Fruit fly (Drosophila melanogaster) whole organism, wandering third instar larva: ENCODE data around the gene CG43400.

Experiments used
- Abd-B ChIP-seq: fragments of >200 bp; optimal IDR thresholded peaks from 2 replicates; lab custom pipeline; 2017; ENCODE audit warnings: missing biosample characterization, missing genetic modification characterization
- CG32264 ChIP-seq: fragments of 200-800 bp; sonication (Bioruptor generic); optimal IDR thresholded peaks from 2 replicates; lab custom pipeline; 2016; ENCODE audit warnings: missing biosample characterization, missing genetic modification characterization
- CG9705 ChIP-seq: fragments of 200-800 bp; sonication (Bioruptor generic); optimal IDR thresholded peaks from 2 replicates; lab custom pipeline; 2018; ENCODE audit warnings: missing biosample characterization, mild to moderate bottlenecking, missing genetic modification characterization
- CrebA ChIP-seq: fragments of 200-800 bp; sonication (Bioruptor generic); optimal IDR thresholded peaks from 2 replicates; lab custom pipeline; 2016; ENCODE audit warnings: missing biosample characterization, mild to moderate bottlenecking, missing genetic modification characterization, borderline replicate concordance
- Dfd ChIP-seq: fragments of >200 bp; optimal IDR thresholded peaks from 2 replicates; lab custom pipeline; 2017; ENCODE audit warnings: missing biosample characterization, missing genetic modification characterization
- Dif ChIP-seq: fragments of 200-275, 200-300 bp; sonication (Bioruptor generic); optimal IDR thresholded peaks from 2 replicates; lab custom pipeline; 2018; ENCODE audit warnings: missing biosample characterization, missing genetic modification characterization; ENCODE audit not compliant: partially characterized antibody
- GATAd ChIP-seq: sonication (Bioruptor generic); optimal IDR thresholded peaks from 2 replicates; lab custom pipeline; 2016; ENCODE audit warnings: missing biosample characterization, missing genetic modification characterization
- HLH106 ChIP-seq: fragments of 200-800 bp; optimal IDR thresholded peaks from 3 replicates; lab custom pipeline; 2019; ENCODE audit warnings: missing biosample characterization, mild to moderate bottlenecking, missing genetic modification characterization, moderate library complexity
- Hnf4 ChIP-seq: fragments of 200-800 bp; sonication (Bioruptor generic); optimal IDR thresholded peaks from 2 replicates; lab custom pipeline; 2016; ENCODE audit warnings: missing biosample characterization, mild to moderate bottlenecking, missing genetic modification characterization
- Hr78 ChIP-seq: fragments of >200 bp; optimal IDR thresholded peaks from 2 replicates; lab custom pipeline; 2017; ENCODE audit warnings: missing biosample characterization, missing genetic modification characterization
- Hr83 ChIP-seq: fragments of 200-300 bp; sonication (Bioruptor generic); optimal IDR thresholded peaks from 2 replicates; lab custom pipeline; 2016; ENCODE audit warnings: missing biosample characterization, mild to moderate bottlenecking, missing genetic modification characterization, moderate library complexity; ENCODE audit not compliant: poor library complexity, severe bottlenecking
- Jra ChIP-seq: sonication (Bioruptor generic); optimal IDR thresholded peaks from 2 replicates; lab custom pipeline; 2016; ENCODE audit warnings: missing biosample characterization, missing genetic modification characterization
- Mio ChIP-seq: sonication (Bioruptor generic); optimal IDR thresholded peaks from 2 replicates; lab custom pipeline; 2016; ENCODE audit warnings: missing biosample characterization, missing genetic modification characterization
- Myc ChIP-seq: fragments of >200 bp; optimal IDR thresholded peaks from 2 replicates; lab custom pipeline; 2017
- N ChIP-seq: fragments of >200 bp; optimal IDR thresholded peaks from 2 replicates; lab custom pipeline; 2018; ENCODE audit warnings: missing biosample characterization, missing external identifiers, missing genetic modification characterization
- OdsH ChIP-seq: fragments of 200-800 bp; sonication (Bioruptor generic); optimal IDR thresholded peaks from 2 replicates; lab custom pipeline; 2016; ENCODE audit warnings: missing biosample characterization, mild to moderate bottlenecking, missing genetic modification characterization
- Rel ChIP-seq, 2 experiments: fragments of 200-800 bp; sonication (Bioruptor generic) in 1 of 2; optimal IDR thresholded peaks; 2 replicates in 1 of 2; 3 replicates in 1 of 2; lab custom pipeline; 2016 to 2019; ENCODE audit warnings: mild to moderate bottlenecking in 2 of 2, missing biosample characterization in 2 of 2, missing genetic modification characterization in 2 of 2, moderate library complexity in 1 of 2
- Sp1 ChIP-seq: fragments of 200-800 bp; sonication (Bioruptor generic); optimal IDR thresholded peaks from 3 replicates; lab custom pipeline; 2019; ENCODE audit warnings: missing biosample characterization, mild to moderate bottlenecking, missing genetic modification characterization, moderate library complexity
- Vsx2 ChIP-seq: fragments of 200-300, 225-300 bp; sonication (Bioruptor generic); optimal IDR thresholded peaks from 2 replicates; lab custom pipeline; 2018; ENCODE audit warnings: missing biosample characterization, missing genetic modification characterization; ENCODE audit not compliant: partially characterized antibody
- br ChIP-seq: fragments of 200-800 bp; sonication (Bioruptor generic); optimal IDR thresholded peaks from 2 replicates; lab custom pipeline; 2016; ENCODE audit warnings: missing biosample characterization, missing genetic modification characterization
- brk ChIP-seq: fragments of 200-800 bp; sonication (Bioruptor generic); optimal IDR thresholded peaks from 2 replicates; lab custom pipeline; 2016; ENCODE audit warnings: missing biosample characterization, mild to moderate bottlenecking, missing genetic modification characterization
- dl ChIP-seq, 2 experiments: fragments of 175-275, 200-275 bp in 1 of 2; fragments of 200-275 bp in 1 of 2; sonication (Bioruptor generic); optimal IDR thresholded peaks; lab custom pipeline; 2018; ENCODE audit warnings: mild to moderate bottlenecking in 2 of 2, missing biosample characterization in 2 of 2, missing genetic modification characterization in 2 of 2, moderate library complexity in 2 of 2; ENCODE audit not compliant: partially characterized antibody in 2 of 2, insufficient read depth in 1 of 2
- dmrt93B ChIP-seq: fragments of 200-800 bp; sonication (Bioruptor generic); optimal IDR thresholded peaks from 2 replicates; lab custom pipeline; 2018; ENCODE audit warnings: missing biosample characterization, mild to moderate bottlenecking, missing genetic modification characterization
- dsf ChIP-seq: sonication (Bioruptor generic); optimal IDR thresholded peaks from 2 replicates; lab custom pipeline; 2016; ENCODE audit warnings: missing biosample characterization, missing genetic modification characterization, borderline replicate concordance
- ey ChIP-seq: fragments of 200-800 bp; sonication (Bioruptor generic); optimal IDR thresholded peaks from 2 replicates; lab custom pipeline; 2016; ENCODE audit warnings: missing biosample characterization, missing genetic modification characterization
- foxo ChIP-seq, 2 experiments: fragments of 200-800 bp; sonication (Bioruptor generic); optimal IDR thresholded peaks; 2 replicates in 1 of 2; 3 replicates in 1 of 2; lab custom pipeline; 2016 to 2017; ENCODE audit warnings: missing biosample characterization in 2 of 2, missing genetic modification characterization in 2 of 2
- fru ChIP-seq: fragments of 200-800 bp; sonication (Bioruptor generic); optimal IDR thresholded peaks from 3 replicates; lab custom pipeline; 2016; ENCODE audit warnings: missing biosample characterization, mild to moderate bottlenecking, missing genetic modification characterization
- h ChIP-seq: fragments of 200-800 bp; sonication (Bioruptor generic); optimal IDR thresholded peaks from 3 replicates; lab custom pipeline; 2016; ENCODE audit warnings: missing biosample characterization, mild to moderate bottlenecking, missing genetic modification characterization
- jim ChIP-seq: fragments of 175-275, 200-325 bp; sonication (Bioruptor generic); optimal IDR thresholded peaks from 2 replicates; lab custom pipeline; 2016; ENCODE audit warnings: missing biosample characterization, mild to moderate bottlenecking, missing genetic modification characterization
- lola ChIP-seq: fragments of >200 bp; optimal IDR thresholded peaks from 2 replicates; lab custom pipeline; 2017; ENCODE audit warnings: missing biosample characterization, missing genetic modification characterization
- pan ChIP-seq: fragments of >200 bp; optimal IDR thresholded peaks from 2 replicates; lab custom pipeline; 2017
- psq ChIP-seq: fragments of 200-800 bp; sonication (Bioruptor generic); optimal IDR thresholded peaks from 3 replicates; lab custom pipeline; 2017; ENCODE audit warnings: missing biosample characterization, mild to moderate bottlenecking, missing genetic modification characterization, moderate library complexity
- rgr ChIP-seq: fragments of 200-800 bp; sonication (Bioruptor generic); optimal IDR thresholded peaks from 3 replicates; lab custom pipeline; 2016; ENCODE audit warnings: missing biosample characterization, mild to moderate bottlenecking, missing genetic modification characterization
- sage ChIP-seq: fragments of 200-800 bp; sonication (Bioruptor generic); optimal IDR thresholded peaks from 2 replicates; lab custom pipeline; 2016; ENCODE audit warnings: missing biosample characterization, mild to moderate bottlenecking, missing genetic modification characterization
- sv ChIP-seq: fragments of 200-800 bp; sonication (Bioruptor generic); optimal IDR thresholded peaks from 3 replicates; lab custom pipeline; 2016; ENCODE audit warnings: missing biosample characterization, missing genetic modification characterization
- tai ChIP-seq: sonication (Bioruptor generic); optimal IDR thresholded peaks from 2 replicates; lab custom pipeline; 2016; ENCODE audit warnings: missing biosample characterization, missing genetic modification characterization
- usp ChIP-seq: fragments of >200 bp; optimal IDR thresholded peaks from 2 replicates; lab custom pipeline; 2017; ENCODE audit warnings: missing biosample characterization, missing genetic modification characterization
- woc ChIP-seq: sonication (Bioruptor generic); optimal IDR thresholded peaks from 2 replicates; lab custom pipeline; 2016; ENCODE audit warnings: missing biosample characterization, mild to moderate bottlenecking, missing genetic modification characterization

CG43400 gene

dm6 chr2L:8535394-8536176 lies 45.0 kb downstream of the CG43400 start:
- TF ChIP-seq CG32264 (no peak), Dif (GFP tag; lab: Kevin White, UChicago) (peak; percentile 55), Sp1 (GFP tag; lab: Kevin White, UChicago) (peak; percentile 97), Hnf4 (GFP tag; lab: Kevin White, UChicago) (peak; percentile 42), lola (GFP tag; lab: Kevin White, UChicago) (no peak), fru (GFP tag; lab: Kevin White, UChicago) (peak; percentile 77), sv (peak; percentile 61), CrebA (GFP tag; lab: Kevin White, UChicago) (peak; percentile 23), dl (GFP tag; optimal IDR thresholded peaks at IDR 0.05; lab: Kevin White, UChicago; ENCODE audit: insufficient read depth in 1 of 2, partially characterized antibody in 2 of 2) (peak in 1 of 2 experiments; percentile 44), psq (GFP tag; lab: Kevin White, UChicago) (peak; percentile 84), HLH106 (tag; lab: Kevin White, UChicago) (peak; percentile 94), Dfd (GFP tag; lab: Kevin White, UChicago) (peak; percentile 32), usp (no peak), h (GFP tag; lab: Kevin White, UChicago) (peak; percentile 60), dsf (GFP tag; lab: Kevin White, UChicago) (no peak), tai (GFP tag; lab: Kevin White, UChicago) (peak; percentile 8), sage (GFP tag; lab: Kevin White, UChicago) (peak; percentile 43), Rel (GFP tag; optimal IDR thresholded peaks at IDR 0.05; lab: Kevin White, UChicago) (peak; percentile 15), Rel (tag; optimal IDR thresholded peaks at IDR 0.05; lab: Kevin White, UChicago) (peak; percentile 31), jim (no peak), Vsx2 (GFP tag; lab: Kevin White, UChicago) (no peak), Jra (GFP tag; lab: Kevin White, UChicago) (no peak), dmrt93B (peak; percentile 90), CG9705 (GFP tag; lab: Kevin White, UChicago) (peak; percentile 60), br (GFP tag; lab: Kevin White, UChicago) (peak; percentile 65), woc (GFP tag; lab: Kevin White, UChicago) (peak; percentile 64), foxo (GFP tag; optimal IDR thresholded peaks at IDR 0.05; lab: Kevin White, UChicago) (peak in 1 of 2 experiments; percentile 87), GATAd (GFP tag; lab: Kevin White, UChicago) (no peak), Myc (lab: Kevin White, UChicago) (no peak), Hr83 (GFP tag; lab: Kevin White, UChicago) (peak; percentile 47), Abd-B (GFP tag; lab: Kevin White, UChicago) (no peak), ey (peak; percentile 66), Mio (GFP tag; lab: Kevin White, UChicago) (no peak), Hr78 (GFP tag; lab: Kevin White, UChicago) (no peak), N (GFP tag; lab: Kevin White, UChicago) (no peak), rgr (peak; percentile 82), brk (GFP tag; lab: Kevin White, UChicago) (peak; percentile 79), pan (no peak), OdsH (peak; percentile 82)
- TF ChIP-seq, all 38 proteins: peak for 24

dm6 chr2L:8538449-8539050 lies 48.0 kb downstream of the CG43400 start:
- TF ChIP-seq Rel (GFP tag; optimal IDR thresholded peaks at IDR 0.05; lab: Kevin White, UChicago) = no peak
- peak; percentile 55 for TF ChIP-seq Rel (tag; optimal IDR thresholded peaks at IDR 0.05; lab: Kevin White, UChicago)
- no peak for TF ChIP-seq Sp1 (GFP tag; lab: Kevin White, UChicago)
